Worm (Caenorhabditis elegans) whole organism, late embryonic: Measurements from ENCODE around the gene T21E8.7.

Experiments used
- C08G9.2 ChIP-seq: sonication (generic microtip); optimal IDR thresholded peaks from 2 replicates; lab custom pipeline; 2016; ENCODE audit warnings: mild to moderate bottlenecking, missing genetic modification characterization, moderate library complexity, missing compliant biosample characterization
- K09A11.1 ChIP-seq: sonication (generic microtip); optimal IDR thresholded peaks from 2 replicates; lab custom pipeline; 2017; ENCODE audit warnings: antibody characterized with exemption, mild to moderate bottlenecking, missing genetic modification characterization, missing compliant biosample characterization; ENCODE audit not compliant: insufficient read depth
- ceh-18 ChIP-seq: sonication (generic microtip); optimal IDR thresholded peaks from 2 replicates; lab custom pipeline; 2016; ENCODE audit warnings: missing genetic modification characterization, missing compliant biosample characterization
- ceh-2 ChIP-seq: sonication (generic microtip); optimal IDR thresholded peaks from 2 replicates; lab custom pipeline; 2016; ENCODE audit warnings: missing genotype, missing genetic modification characterization, missing compliant biosample characterization
- ceh-24 ChIP-seq: sonication (generic microtip); optimal IDR thresholded peaks from 2 replicates; lab custom pipeline; 2016; ENCODE audit warnings: mild to moderate bottlenecking, missing genetic modification characterization, missing compliant biosample characterization
- ceh-34 ChIP-seq: sonication (generic microtip); optimal IDR thresholded peaks from 2 replicates; lab custom pipeline; 2016; ENCODE audit warnings: mild to moderate bottlenecking, missing genetic modification characterization, missing compliant biosample characterization
- ceh-45 ChIP-seq: fragments of 200-800 bp; sonication (Bioruptor generic); IDR thresholded peaks from 2 replicates; pipeline ENCODE4 v1.3.6; 2022; ENCODE audit warnings: missing genetic modification reagents, missing genetic modification characterization, missing compliant biosample characterization
- ceh-48 ChIP-seq: sonication (generic microtip); optimal IDR thresholded peaks from 2 replicates; lab custom pipeline; 2016; ENCODE audit warnings: missing genetic modification characterization, inconsistent platforms, missing compliant biosample characterization
- ceh-6 ChIP-seq: fragments of 200-800 bp; sonication (Bioruptor generic); optimal IDR thresholded peaks from 2 replicates; lab custom pipeline; 2018; ENCODE audit warnings: mild to moderate bottlenecking, missing genetic modification characterization, missing compliant biosample characterization
- che-1 ChIP-seq: sonication (generic microtip); optimal IDR thresholded peaks from 2 replicates; lab custom pipeline; 2016; ENCODE audit warnings: mild to moderate bottlenecking, missing genetic modification characterization, missing compliant biosample characterization
- elt-2 ChIP-seq: sonication (generic microtip); optimal IDR thresholded peaks from 2 replicates; lab custom pipeline; 2016; ENCODE audit warnings: missing genetic modification reagents, missing genetic modification characterization, missing compliant biosample characterization
- elt-4 ChIP-seq: sonication (generic microtip); optimal IDR thresholded peaks from 2 replicates; lab custom pipeline; 2016; ENCODE audit warnings: missing genetic modification characterization, missing compliant biosample characterization
- fax-1 ChIP-seq: sonication (generic microtip); optimal IDR thresholded peaks from 2 replicates; lab custom pipeline; 2016; ENCODE audit warnings: missing genotype, missing genetic modification characterization, missing compliant biosample characterization
- fkh-10 ChIP-seq: fragments of 150-350 bp; optimal IDR thresholded peaks from 2 replicates; lab custom pipeline; 2014; ENCODE audit warnings: missing biosample characterization, missing genetic modification reagents, missing genetic modification characterization
- hlh-13 ChIP-seq: fragments of 200-800 bp; sonication (Bioruptor generic); optimal IDR thresholded peaks from 2 replicates; lab custom pipeline; 2018; ENCODE audit warnings: mild to moderate bottlenecking, missing genetic modification characterization, missing compliant biosample characterization
- hlh-15 ChIP-seq: sonication (generic microtip); optimal IDR thresholded peaks from 2 replicates; lab custom pipeline; 2016; ENCODE audit warnings: missing genetic modification characterization, missing compliant biosample characterization
- hlh-6 ChIP-seq: sonication (generic microtip); optimal IDR thresholded peaks from 2 replicates; lab custom pipeline; 2016; ENCODE audit warnings: missing genotype, missing genetic modification characterization, missing compliant biosample characterization
- lin-11 ChIP-seq: fragments of 200-800 bp; sonication (Bioruptor generic); optimal IDR thresholded peaks from 2 replicates; lab custom pipeline; 2018; ENCODE audit warnings: mild to moderate bottlenecking, missing genetic modification characterization, missing compliant biosample characterization
- nfya-1 ChIP-seq: sonication (generic microtip); optimal IDR thresholded peaks from 2 replicates; lab custom pipeline; 2017; ENCODE audit warnings: missing genetic modification characterization, mild to moderate bottlenecking, missing compliant biosample characterization, antibody characterized with exemption, moderate library complexity
- nhr-11 ChIP-seq: fragments of 150-350 bp; optimal IDR thresholded peaks from 2 replicates; lab custom pipeline; 2014; ENCODE audit warnings: missing biosample characterization, missing genetic modification characterization
- pag-3 ChIP-seq: sonication (generic microtip); optimal IDR thresholded peaks from 2 replicates; lab custom pipeline; 2016; ENCODE audit warnings: missing compliant biosample characterization, missing genetic modification characterization, borderline replicate concordance
- pat-9 ChIP-seq: fragments of 200-800 bp; sonication (Bioruptor generic); optimal IDR thresholded peaks from 2 replicates; lab custom pipeline; 2018; ENCODE audit warnings: mild to moderate bottlenecking, missing genetic modification characterization, moderate library complexity, missing compliant biosample characterization
- pax-1 ChIP-seq: fragments of 150-350 bp; optimal IDR thresholded peaks from 2 replicates; lab custom pipeline; 2014; ENCODE audit warnings: missing biosample characterization, missing genetic modification characterization
- pha-2 ChIP-seq: sonication (generic microtip); optimal IDR thresholded peaks from 2 replicates; lab custom pipeline; 2017; ENCODE audit warnings: mild to moderate bottlenecking, missing genetic modification characterization, missing compliant biosample characterization
- pha-4 ChIP-seq: fragments of 150-350 bp; optimal IDR thresholded peaks from 2 replicates; lab custom pipeline; 2018; ENCODE audit warnings: missing biosample characterization, missing genetic modification reagents, missing genetic modification characterization
- pros-1 ChIP-seq: fragments of 150-350 bp; optimal IDR thresholded peaks from 2 replicates; lab custom pipeline; 2014; ENCODE audit warnings: missing biosample characterization, missing genetic modification reagents, missing genetic modification characterization
- ref-2 ChIP-seq: sonication (generic microtip); optimal IDR thresholded peaks from 2 replicates; lab custom pipeline; 2016; ENCODE audit warnings: missing genetic modification characterization, missing compliant biosample characterization
- rnt-1 ChIP-seq: sonication (generic microtip); optimal IDR thresholded peaks from 2 replicates; lab custom pipeline; 2016; ENCODE audit warnings: missing genetic modification characterization, missing compliant biosample characterization
- sdc-2 ChIP-seq: sonication (generic microtip); optimal IDR thresholded peaks from 2 replicates; lab custom pipeline; 2016; ENCODE audit warnings: missing genotype, missing genetic modification characterization, missing compliant biosample characterization
- sox-2 ChIP-seq: fragments of 200-800 bp; sonication (Bioruptor generic); IDR thresholded peaks from 2 replicates; pipeline ENCODE4 v1.3.6; 2022; ENCODE audit warnings: missing genetic modification reagents, missing genetic modification characterization, missing compliant biosample characterization
- sox-4 ChIP-seq: sonication (generic microtip); optimal IDR thresholded peaks from 2 replicates; lab custom pipeline; 2017; ENCODE audit warnings: mild to moderate bottlenecking, missing genetic modification characterization, inconsistent platforms, missing compliant biosample characterization
- tbx-7 ChIP-seq: sonication (generic microtip); optimal IDR thresholded peaks from 2 replicates; lab custom pipeline; 2016; ENCODE audit warnings: missing genotype, missing genetic modification characterization, missing compliant biosample characterization
- ttx-3 ChIP-seq: sonication (generic microtip); optimal IDR thresholded peaks from 2 replicates; lab custom pipeline; 2016; ENCODE audit warnings: missing genetic modification reagents, missing genetic modification characterization, missing compliant biosample characterization
- unc-42 ChIP-seq: sonication (generic microtip); optimal IDR thresholded peaks from 2 replicates; lab custom pipeline; 2016; ENCODE audit warnings: missing genotype, missing genetic modification characterization, missing compliant biosample characterization
- unc-55 ChIP-seq: sonication (generic microtip); optimal IDR thresholded peaks from 2 replicates; lab custom pipeline; 2017; ENCODE audit warnings: missing biosample characterization, missing genetic modification reagents, missing genetic modification characterization
- unc-86 ChIP-seq: sonication (generic microtip); optimal IDR thresholded peaks from 2 replicates; lab custom pipeline; 2016; ENCODE audit warnings: missing genetic modification characterization, missing compliant biosample characterization

Gene T21E8.7

DNA sequence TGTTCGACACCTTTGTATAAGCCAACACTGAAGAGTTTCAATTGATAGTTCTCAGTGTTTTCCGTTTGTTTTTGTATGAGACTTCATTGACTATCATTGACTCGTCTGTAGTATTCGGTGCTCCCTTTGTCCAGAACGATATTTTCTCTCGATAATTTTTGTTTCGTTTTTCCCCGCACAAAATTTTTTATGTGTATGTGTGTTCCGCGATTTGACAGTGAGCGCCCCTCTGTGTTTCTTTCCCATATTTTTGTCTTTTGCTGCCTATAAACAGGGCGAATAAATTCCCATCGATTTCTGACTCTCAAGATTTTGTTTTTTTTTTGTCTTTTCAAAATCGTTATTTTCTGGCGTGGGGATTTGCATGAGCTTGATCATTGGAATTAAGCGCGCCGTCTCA is at the start of gene T21E8.7:
TSS of gene T21E8.7 (plus strand) at position 301 of the 400 bp plus-strand sequence.
- TF ChIP-seq unc-86 (tag; lab: Kevin White, UChicago) (no peak), ref-2 (no peak), pros-1 (tag; lab: Kevin White, UChicago) (no peak), sdc-2 (tag; lab: Kevin White, UChicago) (no peak), nfya-1 (no peak), unc-42 (no peak), pha-4 (tag; lab: Kevin White, UChicago) (no peak), elt-4 (tag; lab: Kevin White, UChicago) (no peak), ceh-34 (no peak), pat-9 (tag; lab: Kevin White, UChicago) (no peak), che-1 (tag; lab: Kevin White, UChicago) (no peak), hlh-15 (no peak), tbx-7 (tag; lab: Kevin White, UChicago) (no peak), nhr-11 (tag; lab: Kevin White, UChicago) (no peak), sox-2 (GFP tag; lab: Robert Waterston, UW) (no peak), unc-55 (GFP tag; lab: Kevin White, UChicago) (no peak), pha-2 (tag; lab: Kevin White, UChicago) (no peak), ceh-18 (tag; lab: Kevin White, UChicago) (no peak), hlh-6 (tag; lab: Kevin White, UChicago) (no peak)
- TF ChIP-seq, all 69 proteins: peak for 0

DNA sequence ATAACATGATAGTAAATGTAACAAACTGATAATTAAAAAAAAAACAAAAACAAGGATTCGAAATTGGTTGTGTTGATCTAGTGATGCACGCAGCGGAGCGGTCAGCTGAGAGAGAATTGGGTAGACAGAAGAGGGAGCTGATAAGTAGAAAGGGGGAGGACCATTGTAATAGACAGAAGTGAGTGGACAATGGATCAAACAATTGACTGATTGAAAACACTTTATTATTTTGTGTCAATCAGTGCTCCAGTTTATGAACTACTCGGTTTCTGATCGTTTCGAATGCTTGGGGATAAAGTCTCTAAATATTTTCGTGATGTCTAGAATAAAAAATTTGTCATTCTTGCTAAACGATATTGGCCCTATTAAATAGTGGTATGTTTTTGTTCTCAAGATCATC is 48.7 kb upstream of the T21E8.7 start:
- TF ChIP-seq unc-55 (GFP tag; lab: Kevin White, UChicago) (peak; percentile 61), ceh-24 (tag; lab: Kevin White, UChicago) (no peak)

DNA sequence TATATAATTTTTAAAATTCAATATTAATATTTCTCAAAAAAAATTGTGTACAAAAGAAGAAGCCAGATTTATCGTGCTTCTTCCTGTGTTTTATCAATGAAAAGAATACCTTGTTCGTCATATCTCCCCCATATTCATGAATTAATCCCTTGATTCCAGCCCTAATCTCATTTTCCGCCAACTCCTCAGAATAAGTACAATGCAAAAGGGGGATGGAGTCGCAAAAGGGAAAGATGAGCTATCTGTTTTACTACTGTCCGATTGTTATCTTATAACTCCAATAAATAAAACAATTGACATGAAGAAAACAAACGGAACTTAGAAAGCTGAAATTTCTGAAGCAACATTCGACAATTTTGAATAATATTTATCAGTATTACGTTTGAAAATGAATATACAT is 45.7 kb upstream of the T21E8.7 start:
- no peak for TF ChIP-seq pros-1 (tag; lab: Kevin White, UChicago)
- TF ChIP-seq hlh-13 (GFP tag; lab: Kevin White, UChicago), result no peak
- no peak for TF ChIP-seq ceh-45 (GFP tag; lab: Robert Waterston, UW)
- TF ChIP-seq ceh-2, result no peak
- TF ChIP-seq unc-42, result no peak
- TF ChIP-seq ceh-6, result no peak
- no peak for TF ChIP-seq elt-4 (tag; lab: Kevin White, UChicago)
- no peak for TF ChIP-seq lin-11 (tag; lab: Kevin White, UChicago)
- no peak for TF ChIP-seq pha-2 (tag; lab: Kevin White, UChicago)
- TF ChIP-seq pax-1, result no peak
- no peak for TF ChIP-seq fax-1
- TF ChIP-seq ceh-48 (tag; lab: Kevin White, UChicago), result no peak
- no peak for TF ChIP-seq fkh-10 (GFP tag; lab: Kevin White, UChicago)
- TF ChIP-seq sox-4 (tag; lab: Kevin White, UChicago), result no peak
- no peak for TF ChIP-seq sox-2 (GFP tag; lab: Robert Waterston, UW)

DNA sequence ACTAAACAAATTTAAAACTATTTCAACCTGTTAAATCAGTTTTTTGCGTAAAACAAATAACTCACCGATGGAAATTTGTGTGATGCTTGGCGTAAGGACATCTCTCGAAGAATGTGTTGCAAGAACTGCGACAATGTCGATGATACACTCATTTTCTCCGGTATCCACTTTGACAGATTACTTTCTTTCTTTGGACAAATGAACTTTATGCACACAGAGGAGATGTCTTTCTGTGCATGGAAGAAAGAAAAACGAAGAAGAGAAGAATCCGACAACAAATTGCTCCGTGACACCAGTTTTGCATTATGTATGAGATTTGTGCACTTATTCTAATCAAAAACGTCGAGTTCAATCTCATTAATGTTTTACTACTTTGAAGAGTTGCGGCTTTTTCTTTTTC is 44.8 kb upstream of the T21E8.7 start, which contains the start of gene plc-1:
TSS of gene plc-1 (minus strand) at position 101 of the 400 bp plus-strand sequence.
- no peak for TF ChIP-seq K09A11.1 (tag; lab: Kevin White, UChicago)
- TF ChIP-seq, all 69 proteins: peak for 0

DNA sequence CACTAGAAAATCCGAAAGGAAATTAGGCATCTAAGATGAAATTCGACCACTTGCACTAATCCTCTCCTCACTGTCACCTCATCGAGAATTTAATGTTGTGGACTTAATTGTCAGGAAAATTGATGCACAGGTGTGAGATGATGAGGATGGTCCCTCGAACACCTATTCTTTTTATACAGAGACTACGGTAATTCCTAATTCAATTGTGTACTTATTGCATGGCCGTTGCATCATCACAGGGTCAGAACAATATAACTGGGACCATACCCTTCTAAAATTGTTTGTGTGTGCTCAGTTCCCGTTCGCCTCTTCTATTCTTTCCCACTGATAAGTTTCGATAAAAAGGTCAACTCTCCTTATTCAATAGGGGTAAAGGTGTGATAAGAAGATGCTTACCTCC is 39.2 kb upstream of the T21E8.7 start:
- peak; percentile 87 for TF ChIP-seq elt-2
- TF ChIP-seq ceh-2, result no peak
- TF ChIP-seq tbx-7 (tag; lab: Kevin White, UChicago), result no peak
- TF ChIP-seq pag-3 (tag; lab: Kevin White, UChicago), result no peak
- no peak for TF ChIP-seq ttx-3 (tag; lab: Kevin White, UChicago)
- no peak for TF ChIP-seq C08G9.2 (tag; lab: Kevin White, UChicago)
- no peak for TF ChIP-seq rnt-1 (tag; lab: Kevin White, UChicago)
- no peak for TF ChIP-seq fkh-10 (GFP tag; lab: Kevin White, UChicago)
